Fruit fly (Drosophila melanogaster) whole organism, embryonic: ENCODE measurements around the gene Vm26Ac.

Experiments used
- ATbp ChIP-seq: fragments of 200-800 bp; sonication (Bioruptor generic); optimal IDR thresholded peaks from 2 replicates; lab custom pipeline; 2017; ENCODE audit warnings: missing biosample characterization, mild to moderate bottlenecking, missing genetic modification characterization, missing genetic modification reagents
- Adf1 ChIP-seq: fragments of 200-800 bp; sonication (Bioruptor generic); IDR thresholded peaks from 2 replicates; pipeline ENCODE4 v1.3.6; 2022; ENCODE audit warnings: missing biosample characterization, missing genetic modification characterization
- B-H1 ChIP-seq: fragments of 200-800 bp; sonication (Bioruptor generic); IDR thresholded peaks from 3 replicates; pipeline ENCODE4 v1.3.6; 2022; ENCODE audit warnings: missing biosample characterization, missing genetic modification characterization
- CG13287 ChIP-seq: fragments of 200-800 bp; sonication (Bioruptor generic); IDR thresholded peaks from 2 replicates; pipeline ENCODE4 v1.3.6; 2022; ENCODE audit warnings: missing biosample characterization, missing genetic modification characterization; ENCODE audit not compliant: partially characterized antibody
- CG15011 ChIP-seq: fragments of 200-800 bp; sonication (Bioruptor generic); optimal IDR thresholded peaks from 3 replicates; lab custom pipeline; 2018; ENCODE audit warnings: missing biosample characterization, mild to moderate bottlenecking, missing genetic modification characterization
- CG15601 ChIP-seq: fragments of 200-800 bp; sonication (Bioruptor generic); optimal IDR thresholded peaks from 3 replicates; lab custom pipeline; 2019; ENCODE audit warnings: missing biosample characterization, mild to moderate bottlenecking, missing genetic modification characterization, moderate library complexity
- CG16815 ChIP-seq: fragments of 200-800 bp; sonication (Bioruptor generic); optimal IDR thresholded peaks from 3 replicates; lab custom pipeline; 2017; ENCODE audit warnings: missing biosample characterization, mild to moderate bottlenecking, missing genetic modification characterization
- CG17829 ChIP-seq: fragments of 200-800 bp; optimal IDR thresholded peaks from 2 replicates; lab custom pipeline; 2019; ENCODE audit warnings: missing biosample characterization, mild to moderate bottlenecking, missing genetic modification characterization, moderate library complexity
- CG18619 ChIP-seq: fragments of 200-800 bp; sonication (Bioruptor generic); optimal IDR thresholded peaks from 3 replicates; lab custom pipeline; 2017; ENCODE audit warnings: missing biosample characterization, mild to moderate bottlenecking, missing genetic modification characterization
- CG18764 ChIP-seq: fragments of 200-800 bp; sonication (Bioruptor generic); optimal IDR thresholded peaks from 3 replicates; lab custom pipeline; 2016; ENCODE audit warnings: missing biosample characterization, missing genetic modification characterization
- CG2712 ChIP-seq: fragments of 200-800 bp; optimal IDR thresholded peaks from 3 replicates; lab custom pipeline; 2019; ENCODE audit warnings: missing biosample characterization, mild to moderate bottlenecking, missing genetic modification characterization, moderate library complexity
- CG30403 ChIP-seq: fragments of 200-800 bp; sonication (Bioruptor generic); optimal IDR thresholded peaks from 3 replicates; lab custom pipeline; 2016; ENCODE audit warnings: missing biosample characterization, missing genetic modification characterization
- CG3407 ChIP-seq: fragments of 200-800 bp; sonication (Bioruptor generic); optimal IDR thresholded peaks from 2 replicates; lab custom pipeline; 2018; ENCODE audit warnings: missing biosample characterization, mild to moderate bottlenecking, missing genetic modification characterization
- CG8359 ChIP-seq: fragments of 200-800 bp; sonication (Bioruptor generic); optimal IDR thresholded peaks from 2 replicates; lab custom pipeline; 2017; ENCODE audit warnings: missing biosample characterization, mild to moderate bottlenecking, missing genetic modification characterization, borderline replicate concordance
- CG8944 ChIP-seq: fragments of 200-800 bp; sonication (Bioruptor generic); optimal IDR thresholded peaks from 3 replicates; lab custom pipeline; 2016; ENCODE audit warnings: missing biosample characterization, missing genetic modification characterization
- CG9437 ChIP-seq: fragments of 200-800 bp; sonication (Bioruptor generic); optimal IDR thresholded peaks from 2 replicates; lab custom pipeline; 2018; ENCODE audit warnings: missing biosample characterization, mild to moderate bottlenecking, missing genetic modification characterization
- CG9609 ChIP-seq: fragments of 200-800 bp; sonication (Bioruptor generic); optimal IDR thresholded peaks from 3 replicates; lab custom pipeline; 2016; ENCODE audit warnings: missing biosample characterization, missing genetic modification characterization
- CoRest ChIP-seq: fragments of 200-800 bp; sonication (Bioruptor generic); optimal IDR thresholded peaks from 3 replicates; lab custom pipeline; 2018; ENCODE audit warnings: missing biosample characterization, mild to moderate bottlenecking, missing genetic modification characterization, moderate library complexity
- HHEX ChIP-seq: fragments of 200-800 bp; sonication (Bioruptor generic); optimal IDR thresholded peaks from 3 replicates; lab custom pipeline; 2017; ENCODE audit warnings: missing biosample characterization, mild to moderate bottlenecking, missing genetic modification characterization, missing genetic modification reagents
- HLH4C ChIP-seq: fragments of 200-800 bp; sonication (Bioruptor generic); IDR thresholded peaks from 3 replicates; pipeline ENCODE4 v1.3.6; 2022; ENCODE audit warnings: missing biosample characterization, missing genetic modification characterization; ENCODE audit not compliant: partially characterized antibody
- Hr51 ChIP-seq, 2 experiments: fragments of 200-800 bp; sonication (Bioruptor generic); optimal IDR thresholded peaks; 2 replicates in 1 of 2; 3 replicates in 1 of 2; lab custom pipeline; 2016 to 2018; ENCODE audit warnings: missing biosample characterization in 2 of 2, missing genetic modification characterization in 2 of 2, mild to moderate bottlenecking in 1 of 2, moderate library complexity in 1 of 2
- Hsf ChIP-seq: fragments of 200-800 bp; sonication (Bioruptor generic); optimal IDR thresholded peaks from 3 replicates; lab custom pipeline; 2016; ENCODE audit warnings: missing biosample characterization, missing genetic modification characterization
- Max ChIP-seq: fragments of 200-800 bp; sonication (Bioruptor generic); optimal IDR thresholded peaks from 2 replicates; lab custom pipeline; 2016; ENCODE audit warnings: missing biosample characterization, mild to moderate bottlenecking, missing genetic modification characterization
- Meics ChIP-seq: fragments of 200-800 bp; sonication (Bioruptor generic); optimal IDR thresholded peaks from 2 replicates; lab custom pipeline; 2017; ENCODE audit warnings: missing biosample characterization, mild to moderate bottlenecking, missing genetic modification characterization
- Myb ChIP-seq: fragments of 200-800 bp; sonication (Bioruptor generic); optimal IDR thresholded peaks from 2 replicates; lab custom pipeline; 2016; ENCODE audit warnings: missing biosample characterization, missing genetic modification characterization
- Nf-YA ChIP-seq: fragments of 200-800 bp; sonication (Bioruptor generic); IDR thresholded peaks from 2 replicates; pipeline ENCODE4 v1.3.6; 2022; ENCODE audit warnings: missing biosample characterization, missing genetic modification characterization
- Oaz ChIP-seq: fragments of 200-800 bp; sonication (Bioruptor generic); IDR thresholded peaks from 2 replicates; pipeline ENCODE4 v1.3.6; 2022; ENCODE audit warnings: missing biosample characterization, missing genetic modification characterization
- Pdp1 ChIP-seq, 2 experiments: fragments of 200-800 bp; sonication (Bioruptor generic); optimal IDR thresholded peaks; 3 replicates each; lab custom pipeline; 2016; ENCODE audit warnings: missing biosample characterization in 2 of 2, missing genetic modification characterization in 2 of 2, mild to moderate bottlenecking in 1 of 2, moderate library complexity in 1 of 2
- Ravus ChIP-seq: fragments of 200-800 bp; sonication (Bioruptor generic); IDR thresholded peaks from 2 replicates; pipeline ENCODE4 v1.3.6; 2022; ENCODE audit warnings: missing biosample characterization, missing genetic modification characterization
- Usf ChIP-seq: fragments of 200-800 bp; sonication (Bioruptor generic); optimal IDR thresholded peaks from 2 replicates; lab custom pipeline; 2017; ENCODE audit warnings: missing genotype, missing biosample characterization, missing genetic modification characterization
- Vsx1 ChIP-seq: fragments of 200-800 bp; sonication (Bioruptor generic); optimal IDR thresholded peaks from 2 replicates; lab custom pipeline; 2017; ENCODE audit warnings: missing biosample characterization, mild to moderate bottlenecking, missing genetic modification characterization, missing genetic modification reagents
- Xbp1 ChIP-seq: fragments of 200-800 bp; sonication (Bioruptor generic); optimal IDR thresholded peaks from 3 replicates; lab custom pipeline; 2016; ENCODE audit warnings: missing biosample characterization, mild to moderate bottlenecking, missing genetic modification characterization
- abd-A ChIP-seq: fragments of 200-800 bp; sonication (Bioruptor generic); optimal IDR thresholded peaks from 3 replicates; lab custom pipeline; 2019; ENCODE audit warnings: missing biosample characterization, mild to moderate bottlenecking, missing genetic modification characterization, moderate library complexity
- crp ChIP-seq, 2 experiments: fragments of 200-800 bp; sonication (Bioruptor generic); optimal IDR thresholded peaks; 2 replicates in 1 of 2; 3 replicates in 1 of 2; lab custom pipeline; 2017; ENCODE audit warnings: missing biosample characterization in 2 of 2, missing genetic modification characterization in 2 of 2, mild to moderate bottlenecking in 1 of 2, moderate library complexity in 1 of 2
- gsb-n ChIP-seq: fragments of 200-800 bp; sonication (Bioruptor generic); optimal IDR thresholded peaks from 3 replicates; lab custom pipeline; 2018; ENCODE audit warnings: missing biosample characterization, mild to moderate bottlenecking, missing genetic modification characterization
- hbn ChIP-seq: fragments of 200-800 bp; sonication (Bioruptor generic); IDR thresholded peaks from 2 replicates; pipeline ENCODE4 v1.3.6; 2022; ENCODE audit warnings: missing biosample characterization, missing genetic modification characterization; ENCODE audit not compliant: partially characterized antibody
- klu ChIP-seq: fragments of 200-800 bp; sonication (Bioruptor generic); IDR thresholded peaks from 2 replicates; pipeline ENCODE4 v1.3.6; 2022; ENCODE audit warnings: missing biosample characterization, missing genetic modification characterization
- lbe ChIP-seq: fragments of 200-800 bp; sonication (Bioruptor generic); optimal IDR thresholded peaks from 2 replicates; lab custom pipeline; 2016; ENCODE audit warnings: missing biosample characterization, mild to moderate bottlenecking, missing genetic modification characterization
- mirr ChIP-seq: fragments of 200-800 bp; sonication (Bioruptor generic); optimal IDR thresholded peaks from 3 replicates; lab custom pipeline; 2018; ENCODE audit warnings: missing biosample characterization, mild to moderate bottlenecking, missing genetic modification characterization
- mld ChIP-seq: fragments of 200-800 bp; sonication (Bioruptor generic); IDR thresholded peaks from 3 replicates; pipeline ENCODE4 v1.3.6; 2022; ENCODE audit warnings: missing biosample characterization, missing genetic modification characterization; ENCODE audit not compliant: partially characterized antibody
- oc ChIP-seq: fragments of 200-800 bp; sonication (Bioruptor generic); optimal IDR thresholded peaks from 2 replicates; lab custom pipeline; 2018; ENCODE audit warnings: missing biosample characterization, mild to moderate bottlenecking, missing genetic modification characterization, moderate library complexity
- peb ChIP-seq: fragments of 200-800 bp; sonication (Bioruptor generic); IDR thresholded peaks from 2 replicates; pipeline ENCODE4 v1.3.6; 2022; ENCODE audit warnings: missing biosample characterization, missing genetic modification characterization
- pita ChIP-seq: fragments of 200-800 bp; sonication (Bioruptor generic); optimal IDR thresholded peaks from 2 replicates; lab custom pipeline; 2017; ENCODE audit warnings: missing biosample characterization, mild to moderate bottlenecking, missing genetic modification characterization
- schlank ChIP-seq: fragments of 200-800 bp; sonication (Bioruptor generic); optimal IDR thresholded peaks from 2 replicates; lab custom pipeline; 2018; ENCODE audit warnings: missing biosample characterization, mild to moderate bottlenecking, missing genetic modification characterization
- sqz ChIP-seq: fragments of 200-800 bp; sonication (Bioruptor generic); optimal IDR thresholded peaks from 3 replicates; lab custom pipeline; 2018; ENCODE audit warnings: missing biosample characterization, mild to moderate bottlenecking, missing genetic modification characterization
- trem ChIP-seq: fragments of 200-800 bp; optimal IDR thresholded peaks from 3 replicates; lab custom pipeline; 2019; ENCODE audit warnings: missing biosample characterization, mild to moderate bottlenecking, missing genetic modification characterization, moderate library complexity
- unpg ChIP-seq: fragments of 200-800 bp; sonication (Bioruptor generic); optimal IDR thresholded peaks from 3 replicates; lab custom pipeline; 2018; ENCODE audit warnings: missing biosample characterization, mild to moderate bottlenecking, missing genetic modification characterization, moderate library complexity

The Vm26Ac gene

DNA sequence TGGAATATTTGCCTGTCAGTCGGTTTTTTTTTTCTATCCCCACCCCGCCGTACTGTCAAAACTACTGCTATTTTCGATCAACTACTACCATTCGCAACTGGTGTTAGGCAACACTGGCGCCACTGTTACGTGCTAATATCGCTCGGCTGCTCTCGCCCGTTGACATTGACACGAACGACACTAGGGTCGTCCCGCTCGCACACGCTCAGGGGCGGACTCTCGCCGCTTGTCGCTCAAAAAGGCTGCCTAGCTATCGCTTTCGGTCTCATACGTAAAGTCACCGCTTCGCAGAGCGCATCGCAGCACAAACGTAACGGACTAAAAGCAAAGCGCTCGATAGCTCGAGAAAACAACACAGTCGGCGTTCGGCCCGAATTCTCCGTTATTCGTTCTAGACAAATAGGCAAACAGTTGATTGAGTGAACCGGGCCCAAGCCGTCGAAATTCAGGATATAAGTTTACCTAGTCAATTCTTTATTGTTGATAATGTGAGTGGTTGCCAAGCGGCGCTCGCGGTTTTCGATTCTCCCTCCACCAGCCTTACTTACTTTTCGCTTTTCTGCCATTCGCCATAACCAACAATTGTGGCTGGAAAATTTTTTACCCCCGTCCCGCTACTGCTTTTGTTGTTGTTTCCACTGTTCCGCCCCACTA is 24.0 kb upstream of the Vm26Ac start (continued):
- TF ChIP-seq CG3407 (no peak), Xbp1 (GFP tag; lab: Kevin White, UChicago) (peak; percentile 26), CG18619 (GFP tag; lab: Kevin White, UChicago) (peak; percentile 26), hbn (no peak), Oaz (GFP tag; lab: Robert Waterston, UW) (no peak), CG13287 (GFP tag; lab: Robert Waterston, UW) (no peak), Hr51 (GFP tag; optimal IDR thresholded peaks at IDR 0.05; lab: Kevin White, UChicago) (peak in 1 of 2 experiments; percentile 23), peb (GFP tag; lab: Robert Waterston, UW) (no peak), gsb-n (peak; percentile 13), sqz (GFP tag; lab: Kevin White, UChicago) (peak; percentile 8), B-H1 (no peak), CG8359 (GFP tag; lab: Kevin White, UChicago) (no peak), klu (GFP tag; lab: Robert Waterston, UW) (no peak), HHEX (GFP tag; lab: Kevin White, UChicago) (no peak), CG9609 (peak; percentile 13), CG18764 (no peak), HLH4C (GFP tag; lab: Robert Waterston, UW) (no peak), CG8944 (GFP tag; lab: Kevin White, UChicago) (no peak), Meics (GFP tag; lab: Kevin White, UChicago) (peak; percentile 29), Nf-YA (no peak), CG15011 (GFP tag; lab: Kevin White, UChicago) (no peak), Ravus (GFP tag; lab: Robert Waterston, UW) (no peak), mld (GFP tag; lab: Robert Waterston, UW) (no peak), Hsf (peak; percentile 12), lbe (GFP tag; lab: Kevin White, UChicago) (peak; percentile 38), CG16815 (GFP tag; lab: Kevin White, UChicago) (no peak), unpg (GFP tag; lab: Kevin White, UChicago) (peak; percentile 19), CG17829 (tag; lab: Kevin White, UChicago) (peak; percentile 52), Usf (GFP tag; lab: Kevin White, UChicago) (no peak), pita (GFP tag; lab: Kevin White, UChicago) (no peak)
- TF ChIP-seq, all 482 proteins: peak for 162

DNA sequence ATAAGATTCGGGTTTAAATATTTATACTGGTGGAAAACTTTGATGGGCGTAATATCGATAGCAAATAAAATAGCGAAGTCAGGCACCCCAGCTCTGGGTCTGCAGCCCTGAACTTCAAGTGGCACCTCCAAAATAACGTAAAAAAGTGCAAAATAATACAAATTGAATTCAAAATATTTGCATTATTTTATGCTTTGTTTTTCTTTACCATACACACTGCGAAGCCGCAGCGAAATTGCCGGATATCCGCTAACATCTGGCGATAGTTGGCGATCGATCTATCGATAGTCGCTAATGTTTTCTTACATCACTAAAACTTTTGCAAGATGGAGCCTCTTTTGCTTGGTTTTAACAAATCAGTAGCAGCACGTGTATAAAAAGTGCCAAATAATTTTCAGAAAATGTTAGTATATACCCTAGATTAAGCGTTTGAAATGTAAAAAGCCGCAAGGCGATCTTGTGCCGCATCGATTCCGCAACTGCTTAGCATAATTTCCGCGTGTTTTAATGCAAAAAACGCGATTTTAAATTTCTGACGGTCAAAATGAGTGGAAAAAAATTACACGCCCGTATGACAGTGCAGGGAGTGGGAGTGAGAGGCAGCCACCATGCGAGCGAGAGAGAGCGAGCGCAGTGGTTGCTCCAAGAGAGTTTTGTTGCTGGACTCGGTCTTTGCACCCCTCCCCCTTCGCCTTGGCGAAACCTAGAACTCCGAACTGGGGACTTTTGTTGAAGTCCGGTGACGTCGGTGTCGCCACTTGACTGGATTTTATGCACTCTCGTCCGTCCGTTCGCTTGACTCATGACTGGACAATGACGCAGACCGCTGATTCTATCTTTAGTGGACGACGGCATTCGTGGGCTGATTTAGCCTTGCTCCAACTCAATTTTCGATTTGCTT is 23.3 kb upstream of the Vm26Ac start, which contains the start of gene eIF4A:
eIF4A (plus strand) TSS at position 332 of the 901 bp plus-strand sequence.
- TF ChIP-seq CG2712 (tag; lab: Kevin White, UChicago) (peak; percentile 55), schlank (tag; lab: Kevin White, UChicago) (peak; percentile 19), CoRest (peak; percentile 53), mirr (GFP tag; lab: Kevin White, UChicago) (peak; percentile 40), abd-A (tag; lab: Kevin White, UChicago) (peak; percentile 0), Max (peak; percentile 50), Meics (GFP tag; lab: Kevin White, UChicago) (peak; percentile 15), CG9437 (GFP tag; lab: Kevin White, UChicago) (peak; percentile 89), Myb (GFP tag; lab: Kevin White, UChicago) (peak; percentile 19), oc (tag; lab: Kevin White, UChicago) (no peak), Pdp1 (GFP tag; optimal IDR thresholded peaks at IDR 0.05; lab: Kevin White, UChicago) (peak in 1 of 2 experiments; percentile 40), ATbp (peak; percentile 4), CG15601 (tag; lab: Kevin White, UChicago) (peak; percentile 9), unpg (GFP tag; lab: Kevin White, UChicago) (peak; percentile 27), CG30403 (peak; percentile 1), crp (GFP tag; optimal IDR thresholded peaks at IDR 0.05; lab: Kevin White, UChicago) (no peak), trem (tag; lab: Kevin White, UChicago) (peak; percentile 57), Adf1 (GFP tag; lab: Robert Waterston, UW) (no peak), Vsx1 (GFP tag; lab: Kevin White, UChicago) (peak; percentile 26)
